Fruit fly (Drosophila melanogaster) whole organism, embryonic: ENCODE data around the gene Cog2.

Source experiments
- BEAF-32 ChIP-seq: fragments of 200-800 bp; sonication (Bioruptor generic); optimal IDR thresholded peaks from 3 replicates; lab custom pipeline; 2017; ENCODE audit warnings: missing biosample characterization, missing genetic modification characterization, mild to moderate bottlenecking, moderate library complexity, missing genetic modification reagents
- Bgb ChIP-seq: fragments of 200-800 bp; sonication (Bioruptor generic); IDR thresholded peaks from 2 replicates; pipeline ENCODE4 v1.3.6; 2022; ENCODE audit warnings: missing biosample characterization, missing genetic modification characterization; ENCODE audit not compliant: partially characterized antibody
- Bteb2 ChIP-seq: fragments of 200-800 bp; sonication (Bioruptor generic); optimal IDR thresholded peaks from 2 replicates; lab custom pipeline; 2016; ENCODE audit warnings: missing biosample characterization, missing genetic modification characterization
- C15 ChIP-seq: fragments of 200-800 bp; sonication (Bioruptor generic); IDR thresholded peaks from 3 replicates; pipeline ENCODE4 v1.3.6; 2022; ENCODE audit warnings: missing biosample characterization, missing genetic modification characterization
- CG10267 ChIP-seq: fragments of 200-800 bp; sonication (Bioruptor generic); optimal IDR thresholded peaks from 2 replicates; lab custom pipeline; 2018; ENCODE audit warnings: missing biosample characterization, mild to moderate bottlenecking, missing genetic modification characterization, moderate library complexity
- CG10321 ChIP-seq: fragments of 200-800 bp; sonication (Bioruptor generic); IDR thresholded peaks from 2 replicates; pipeline ENCODE4 v1.3.6; 2022; ENCODE audit warnings: missing biosample characterization, missing genetic modification characterization
- CG12299 ChIP-seq: fragments of 200-800 bp; sonication (Bioruptor generic); optimal IDR thresholded peaks from 2 replicates; lab custom pipeline; 2018; ENCODE audit warnings: missing biosample characterization, mild to moderate bottlenecking, missing genetic modification characterization
- CG12659 ChIP-seq: fragments of 200-800 bp; sonication (Bioruptor generic); optimal IDR thresholded peaks from 3 replicates; lab custom pipeline; 2017; ENCODE audit warnings: mild to moderate bottlenecking, missing biosample characterization, missing genetic modification reagents, missing genetic modification characterization
- CG13296 ChIP-seq: fragments of 200-800 bp; sonication (Bioruptor generic); optimal IDR thresholded peaks from 3 replicates; lab custom pipeline; 2018; ENCODE audit warnings: missing biosample characterization, mild to moderate bottlenecking, missing genetic modification characterization
- CG14441 ChIP-seq: fragments of 200-800 bp; sonication (Bioruptor generic); IDR thresholded peaks from 2 replicates; pipeline ENCODE4 v1.3.6; 2022; ENCODE audit warnings: missing biosample characterization, missing genetic modification characterization
- CG15514 ChIP-seq: fragments of 200-800 bp; sonication (Bioruptor generic); optimal IDR thresholded peaks from 3 replicates; lab custom pipeline; 2017; ENCODE audit warnings: missing biosample characterization, missing genetic modification characterization, mild to moderate bottlenecking, moderate library complexity, missing genetic modification reagents
- CG1602 ChIP-seq: fragments of 200-800 bp; sonication (Bioruptor generic); optimal IDR thresholded peaks from 3 replicates; lab custom pipeline; 2016; ENCODE audit warnings: missing biosample characterization, missing genetic modification characterization
- CG2199 ChIP-seq: fragments of 200-800 bp; sonication (Bioruptor generic); IDR thresholded peaks from 3 replicates; pipeline ENCODE4 v1.3.6; 2022; ENCODE audit warnings: missing biosample characterization, missing genetic modification characterization
- CG2712 ChIP-seq: fragments of 200-800 bp; optimal IDR thresholded peaks from 3 replicates; lab custom pipeline; 2019; ENCODE audit warnings: missing biosample characterization, mild to moderate bottlenecking, missing genetic modification characterization, moderate library complexity
- CG30403 ChIP-seq: fragments of 200-800 bp; sonication (Bioruptor generic); optimal IDR thresholded peaks from 3 replicates; lab custom pipeline; 2016; ENCODE audit warnings: missing biosample characterization, missing genetic modification characterization
- CG30431 ChIP-seq: fragments of 200-800 bp; sonication (Bioruptor generic); optimal IDR thresholded peaks from 2 replicates; lab custom pipeline; 2017; ENCODE audit warnings: missing biosample characterization, missing genetic modification characterization
- CG31388 ChIP-seq: fragments of 200-800 bp; sonication (Bioruptor generic); optimal IDR thresholded peaks from 2 replicates; lab custom pipeline; 2016; ENCODE audit warnings: missing biosample characterization, missing genetic modification characterization
- CG3281 ChIP-seq: fragments of 200-800 bp; sonication (Bioruptor generic); optimal IDR thresholded peaks from 3 replicates; lab custom pipeline; 2017; ENCODE audit warnings: missing biosample characterization, mild to moderate bottlenecking, missing genetic modification characterization
- CG4424 ChIP-seq: fragments of 200-800 bp; sonication (Bioruptor generic); optimal IDR thresholded peaks from 3 replicates; lab custom pipeline; 2016; ENCODE audit warnings: missing biosample characterization, missing genetic modification characterization
- CG6791 ChIP-seq: fragments of 200-800 bp; sonication (Bioruptor generic); IDR thresholded peaks from 3 replicates; pipeline ENCODE4 v1.3.6; 2022; ENCODE audit warnings: missing biosample characterization, missing genetic modification characterization; ENCODE audit not compliant: partially characterized antibody
- CG7963 ChIP-seq: fragments of 200-800 bp; sonication (Bioruptor generic); IDR thresholded peaks from 3 replicates; pipeline ENCODE4 v1.3.6; 2022; ENCODE audit warnings: missing biosample characterization, missing genetic modification characterization; ENCODE audit not compliant: partially characterized antibody
- CG7987 ChIP-seq: fragments of 200-800 bp; sonication (Bioruptor generic); optimal IDR thresholded peaks from 2 replicates; lab custom pipeline; 2018; ENCODE audit warnings: missing biosample characterization, mild to moderate bottlenecking, missing genetic modification characterization, moderate library complexity
- CG8290 ChIP-seq, 3 experiments: fragments of 200-800 bp; sonication (Bioruptor generic); optimal IDR thresholded peaks; 2 replicates each; lab custom pipeline; 2016 to 2019; ENCODE audit warnings: missing biosample characterization in 3 of 3, missing genetic modification characterization in 3 of 3, mild to moderate bottlenecking in 2 of 3, moderate library complexity in 1 of 3
- CG8359 ChIP-seq: fragments of 200-800 bp; sonication (Bioruptor generic); optimal IDR thresholded peaks from 2 replicates; lab custom pipeline; 2017; ENCODE audit warnings: missing biosample characterization, mild to moderate bottlenecking, missing genetic modification characterization, borderline replicate concordance
- Dbx ChIP-seq: fragments of 200-800 bp; sonication (Bioruptor generic); IDR thresholded peaks from 3 replicates; pipeline ENCODE4 v1.3.6; 2022; ENCODE audit warnings: missing biosample characterization, missing genetic modification characterization
- Dll ChIP-seq: fragments of 200-800 bp; sonication (Bioruptor generic); IDR thresholded peaks from 4 replicates; pipeline ENCODE4 v1.3.6; 2022; ENCODE audit warnings: missing biosample characterization, missing genetic modification characterization; ENCODE audit not compliant: partially characterized antibody
- Dp ChIP-seq: fragments of 200-800 bp; sonication (Bioruptor generic); optimal IDR thresholded peaks from 2 replicates; lab custom pipeline; 2018; ENCODE audit warnings: missing biosample characterization, mild to moderate bottlenecking, missing genetic modification characterization, moderate library complexity
- Ets97D ChIP-seq: fragments of 200-800 bp; sonication (Bioruptor generic); optimal IDR thresholded peaks from 3 replicates; lab custom pipeline; 2016; ENCODE audit warnings: missing biosample characterization, missing genetic modification characterization
- H15 ChIP-seq: fragments of 200-800 bp; sonication (Bioruptor generic); IDR thresholded peaks from 3 replicates; pipeline ENCODE4 v1.3.6; 2022; ENCODE audit warnings: missing biosample characterization, missing genetic modification characterization
- MTF-1 ChIP-seq: fragments of 200-800 bp; sonication (Bioruptor generic); optimal IDR thresholded peaks from 2 replicates; lab custom pipeline; 2018; ENCODE audit warnings: missing biosample characterization, mild to moderate bottlenecking, missing genetic modification characterization, borderline replicate concordance
- Nf-YB ChIP-seq: fragments of 200-800 bp; sonication (Bioruptor generic); optimal IDR thresholded peaks from 3 replicates; lab custom pipeline; 2019; ENCODE audit warnings: missing biosample characterization, mild to moderate bottlenecking, missing genetic modification characterization, moderate library complexity
- Oaz ChIP-seq: fragments of 200-800 bp; sonication (Bioruptor generic); IDR thresholded peaks from 2 replicates; pipeline ENCODE4 v1.3.6; 2022; ENCODE audit warnings: missing biosample characterization, missing genetic modification characterization
- PHDP ChIP-seq: fragments of 200-800 bp; sonication (Bioruptor generic); optimal IDR thresholded peaks from 3 replicates; lab custom pipeline; 2018; ENCODE audit warnings: missing biosample characterization, mild to moderate bottlenecking, missing genetic modification characterization, moderate library complexity
- Sin3A ChIP-seq: fragments of >200 bp; optimal IDR thresholded peaks from 2 replicates; lab custom pipeline; 2018
- Vsx1 ChIP-seq: fragments of 200-800 bp; sonication (Bioruptor generic); optimal IDR thresholded peaks from 2 replicates; lab custom pipeline; 2017; ENCODE audit warnings: missing biosample characterization, mild to moderate bottlenecking, missing genetic modification characterization, missing genetic modification reagents
- al ChIP-seq: fragments of 200-800 bp; sonication (Bioruptor generic); IDR thresholded peaks from 2 replicates; pipeline ENCODE4 v1.3.6; 2022; ENCODE audit warnings: missing biosample characterization, missing genetic modification characterization
- ara ChIP-seq: fragments of 200-800 bp; sonication (Bioruptor generic); IDR thresholded peaks from 2 replicates; pipeline ENCODE4 v1.3.6; 2022; ENCODE audit warnings: missing biosample characterization, missing genetic modification characterization
- bbx ChIP-seq: fragments of 200-800 bp; sonication (Bioruptor generic); IDR thresholded peaks from 2 replicates; pipeline ENCODE4 v1.3.6; 2022; ENCODE audit warnings: missing biosample characterization, missing genetic modification characterization; ENCODE audit not compliant: partially characterized antibody
- ci ChIP-seq: fragments of 200-800 bp; sonication (Bioruptor generic); IDR thresholded peaks from 3 replicates; pipeline ENCODE4 v1.3.6; 2022; ENCODE audit warnings: missing biosample characterization, missing genetic modification characterization
- jing ChIP-seq: fragments of 200-800 bp; sonication (Bioruptor generic); optimal IDR thresholded peaks from 2 replicates; lab custom pipeline; 2018; ENCODE audit warnings: missing biosample characterization, mild to moderate bottlenecking, missing genetic modification characterization
- luna ChIP-seq: fragments of 200-800 bp; sonication (Bioruptor generic); optimal IDR thresholded peaks from 2 replicates; lab custom pipeline; 2016; ENCODE audit warnings: missing biosample characterization, missing genetic modification characterization
- mld ChIP-seq: fragments of 200-800 bp; sonication (Bioruptor generic); IDR thresholded peaks from 3 replicates; pipeline ENCODE4 v1.3.6; 2022; ENCODE audit warnings: missing biosample characterization, missing genetic modification characterization; ENCODE audit not compliant: partially characterized antibody
- shn ChIP-seq: fragments of 200-800 bp; sonication (Bioruptor generic); optimal IDR thresholded peaks from 3 replicates; lab custom pipeline; 2016; ENCODE audit warnings: missing biosample characterization, missing genetic modification characterization
- sim ChIP-seq: fragments of 200-800 bp; sonication (Bioruptor generic); IDR thresholded peaks from 2 replicates; pipeline ENCODE4 v1.3.6; 2022; ENCODE audit warnings: missing biosample characterization, missing genetic modification characterization
- slbo ChIP-seq: fragments of 200-800 bp; sonication (Bioruptor generic); IDR thresholded peaks from 2 replicates; pipeline ENCODE4 v1.3.6; 2022; ENCODE audit warnings: missing biosample characterization, missing genetic modification characterization
- sna ChIP-seq: fragments of 200-800 bp; sonication (Bioruptor generic); IDR thresholded peaks from 2 replicates; pipeline ENCODE4 v1.3.6; 2022; ENCODE audit warnings: missing biosample characterization, missing genetic modification characterization; ENCODE audit not compliant: partially characterized antibody
- tup ChIP-seq: fragments of 200-800 bp; sonication (Bioruptor generic); optimal IDR thresholded peaks from 2 replicates; lab custom pipeline; 2016; ENCODE audit warnings: missing biosample characterization, mild to moderate bottlenecking, missing genetic modification characterization, moderate library complexity
- vfl ChIP-seq: fragments of 200-800 bp; sonication (Bioruptor generic); optimal IDR thresholded peaks from 2 replicates; lab custom pipeline; 2016; ENCODE audit warnings: missing biosample characterization, missing genetic modification characterization
- vnd ChIP-seq: fragments of 200-800 bp; sonication (Bioruptor generic); IDR thresholded peaks from 3 replicates; pipeline ENCODE4 v1.3.6; 2022; ENCODE audit warnings: missing biosample characterization, missing genetic modification characterization; ENCODE audit not compliant: partially characterized antibody

Cog2 gene

DNA sequence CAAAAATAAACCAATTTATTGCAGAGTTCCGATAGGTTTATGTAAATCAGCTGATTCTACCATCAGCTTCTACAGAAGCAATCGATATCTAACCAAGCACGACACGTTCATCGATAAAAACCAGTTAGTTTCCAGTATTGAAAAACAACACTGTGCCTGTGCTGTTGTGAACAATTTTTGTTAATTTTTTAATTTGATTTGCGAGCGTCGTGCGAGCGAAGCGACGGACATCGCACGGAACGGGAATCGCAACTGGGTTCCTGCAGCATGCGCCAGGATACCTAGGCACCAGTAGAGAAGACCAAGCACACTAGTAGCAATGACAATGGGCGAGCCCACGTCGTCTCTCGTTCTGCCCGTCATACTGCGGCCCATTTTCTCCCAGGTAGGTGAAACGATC lies 10.4 kb upstream of the Cog2 start, which contains the start of the genes Ccm3 and CG6136 (continued):
- TF ChIP-seq CG3281 (GFP tag; lab: Kevin White, UChicago): peak; percentile 35
- peak; percentile 99 for TF ChIP-seq CG10267
- no peak for TF ChIP-seq CG14441 (GFP tag; lab: Robert Waterston, UW)
- no peak for TF ChIP-seq Vsx1 (GFP tag; lab: Kevin White, UChicago)
- TF ChIP-seq CG7963 (GFP tag; lab: Robert Waterston, UW): peak; percentile 83
- TF ChIP-seq vnd: peak; percentile 87
- peak; percentile 56; the same call in 1 of the 2 replicates for TF ChIP-seq slbo (GFP tag; lab: Robert Waterston, UW)
- peak; percentile 44 for TF ChIP-seq Sin3A (lab: Kevin White, UChicago)
- no peak for TF ChIP-seq jing (GFP tag; lab: Kevin White, UChicago)
- peak; percentile 69 for TF ChIP-seq CG12659
- no peak for TF ChIP-seq CG30431 (GFP tag; lab: Kevin White, UChicago)
- TF ChIP-seq al (GFP tag; lab: Robert Waterston, UW): peak; percentile 52; the same call in 1 of the 2 replicates
- TF ChIP-seq tup (GFP tag; lab: Kevin White, UChicago): no peak
- no peak for TF ChIP-seq CG2199 (GFP tag; lab: Robert Waterston, UW)
- peak; percentile 52 for TF ChIP-seq Dp (GFP tag; lab: Kevin White, UChicago)
- TF ChIP-seq Ets97D (GFP tag; lab: Kevin White, UChicago): peak; percentile 76
- peak; percentile 75 for TF ChIP-seq Dbx (GFP tag; lab: Robert Waterston, UW)
- peak; percentile 79 for TF ChIP-seq CG15514 (GFP tag; lab: Kevin White, UChicago)
- TF ChIP-seq MTF-1 (GFP tag; lab: Kevin White, UChicago): peak; percentile 14
- peak; percentile 15; the same call in 1 of the 2 replicates for TF ChIP-seq ara (GFP tag; lab: Robert Waterston, UW)
- TF ChIP-seq CG8290 (GFP tag; optimal IDR thresholded peaks at IDR 0.05; lab: Kevin White, UChicago): no peak
- TF ChIP-seq CG8290 (tag; optimal IDR thresholded peaks at IDR 0.05; lab: Kevin White, UChicago): peak in 1 of 2 experiments; percentile 69
- peak; percentile 27 for TF ChIP-seq CG2712
- TF ChIP-seq ci (GFP tag; lab: Robert Waterston, UW): peak; percentile 64; the same call in 2 of the 3 replicates
- TF ChIP-seq CG7987: peak; percentile 33
- TF ChIP-seq CG8359 (GFP tag; lab: Kevin White, UChicago): no peak
- TF ChIP-seq Bteb2: peak; percentile 42
- peak; percentile 91 for TF ChIP-seq Dll (GFP tag; lab: Robert Waterston, UW)
- peak; percentile 22 for TF ChIP-seq luna (GFP tag; lab: Kevin White, UChicago)
- TF ChIP-seq mld: peak; percentile 87
- peak; percentile 36 for TF ChIP-seq vfl (GFP tag; lab: Kevin White, UChicago)
- TF ChIP-seq Oaz (GFP tag; lab: Robert Waterston, UW): no peak
- no peak for TF ChIP-seq CG1602
- TF ChIP-seq C15: no peak
- peak; percentile 30 for TF ChIP-seq CG4424 (GFP tag; lab: Kevin White, UChicago)
- TF ChIP-seq H15 (GFP tag; lab: Robert Waterston, UW): peak; percentile 40; the same call in 1 of the 3 replicates
- TF ChIP-seq Bgb (GFP tag; lab: Robert Waterston, UW): peak; percentile 96
- peak; percentile 28 for TF ChIP-seq PHDP (tag; lab: Kevin White, UChicago)
- no peak for TF ChIP-seq Nf-YB (GFP tag; lab: Kevin White, UChicago)
- TF ChIP-seq bbx: peak; percentile 95
- no peak for TF ChIP-seq CG31388 (GFP tag; lab: Kevin White, UChicago)
- TF ChIP-seq CG6791 (GFP tag; lab: Robert Waterston, UW): peak; percentile 93
- peak; percentile 75 for TF ChIP-seq CG10321 (GFP tag; lab: Robert Waterston, UW)
- TF ChIP-seq BEAF-32 (GFP tag; lab: Kevin White, UChicago): peak; percentile 89
- TF ChIP-seq CG30403 (GFP tag; lab: Kevin White, UChicago): peak; percentile 41
- TF ChIP-seq sim (GFP tag; lab: Robert Waterston, UW): no peak
- TF ChIP-seq sna: peak; percentile 85
- TF ChIP-seq CG13296 (GFP tag; lab: Kevin White, UChicago): peak; percentile 39
- peak; percentile 12 for TF ChIP-seq shn
- TF ChIP-seq CG12299: no peak
